Fruit fly (Drosophila melanogaster) whole organism, embryonic: ENCODE data around the gene CG32811.

Experiments used
- Atf-2 ChIP-seq: fragments of 200-800 bp; sonication (Bioruptor generic); optimal IDR thresholded peaks from 2 replicates; lab custom pipeline; 2016; ENCODE audit warnings: missing biosample characterization, missing genetic modification characterization
- B-H1 ChIP-seq: fragments of 200-800 bp; sonication (Bioruptor generic); IDR thresholded peaks from 3 replicates; pipeline ENCODE4 v1.3.6; 2022; ENCODE audit warnings: missing biosample characterization, missing genetic modification characterization
- CG13123 ChIP-seq: fragments of 200-800 bp; sonication (Bioruptor generic); optimal IDR thresholded peaks from 2 replicates; lab custom pipeline; 2016; ENCODE audit warnings: missing biosample characterization, missing genetic modification characterization
- CG13296 ChIP-seq: fragments of 200-800 bp; sonication (Bioruptor generic); optimal IDR thresholded peaks from 3 replicates; lab custom pipeline; 2018; ENCODE audit warnings: missing biosample characterization, mild to moderate bottlenecking, missing genetic modification characterization
- CG17359 ChIP-seq: fragments of 200-800 bp; sonication (Bioruptor generic); optimal IDR thresholded peaks from 3 replicates; lab custom pipeline; 2018; ENCODE audit warnings: missing biosample characterization, mild to moderate bottlenecking, missing genetic modification characterization, moderate library complexity
- CG2202 ChIP-seq: fragments of 200-800 bp; sonication (Bioruptor generic); optimal IDR thresholded peaks from 2 replicates; lab custom pipeline; 2018; ENCODE audit warnings: missing biosample characterization, mild to moderate bottlenecking, missing genetic modification characterization
- CG31224 ChIP-seq: fragments of 200-800 bp; sonication (Bioruptor generic); IDR thresholded peaks from 2 replicates; pipeline ENCODE4 v1.3.6; 2022; ENCODE audit warnings: missing biosample characterization, missing genetic modification characterization
- CG33557 ChIP-seq: fragments of 200-800 bp; sonication (Bioruptor generic); optimal IDR thresholded peaks from 2 replicates; lab custom pipeline; 2019; ENCODE audit warnings: missing biosample characterization, mild to moderate bottlenecking, missing genetic modification characterization, moderate library complexity
- CG34376 ChIP-seq: fragments of 200-800 bp; sonication (Bioruptor generic); optimal IDR thresholded peaks from 2 replicates; lab custom pipeline; 2018; ENCODE audit warnings: missing biosample characterization, mild to moderate bottlenecking, missing genetic modification characterization
- CG3847 ChIP-seq: fragments of 200-800 bp; sonication (Bioruptor generic); IDR thresholded peaks from 2 replicates; pipeline ENCODE4 v1.3.6; 2022; ENCODE audit warnings: missing biosample characterization, missing genetic modification characterization
- CG4360 ChIP-seq: fragments of 200-800 bp; sonication (Bioruptor generic); IDR thresholded peaks from 2 replicates; pipeline ENCODE4 v1.3.6; 2022; ENCODE audit warnings: missing biosample characterization, missing genetic modification characterization
- CG4424 ChIP-seq: fragments of 200-800 bp; sonication (Bioruptor generic); optimal IDR thresholded peaks from 3 replicates; lab custom pipeline; 2016; ENCODE audit warnings: missing biosample characterization, missing genetic modification characterization
- CG4707 ChIP-seq: fragments of 200-800 bp; sonication (Bioruptor generic); optimal IDR thresholded peaks from 2 replicates; lab custom pipeline; 2018; ENCODE audit warnings: missing biosample characterization, mild to moderate bottlenecking, missing genetic modification characterization, moderate library complexity
- CG6654 ChIP-seq: fragments of 200-800 bp; sonication (Bioruptor generic); optimal IDR thresholded peaks from 2 replicates; lab custom pipeline; 2017; ENCODE audit warnings: missing biosample characterization, mild to moderate bottlenecking, missing genetic modification characterization
- CG6854 ChIP-seq: fragments of 200-800 bp; sonication (Bioruptor generic); optimal IDR thresholded peaks from 3 replicates; lab custom pipeline; 2017; ENCODE audit warnings: missing biosample characterization, mild to moderate bottlenecking, missing genetic modification characterization
- CG8765 ChIP-seq: fragments of 200-800 bp; sonication (Bioruptor generic); IDR thresholded peaks from 2 replicates; pipeline ENCODE4 v1.3.6; 2022; ENCODE audit warnings: missing biosample characterization, missing genetic modification characterization
- CG9797 ChIP-seq: fragments of 200-800 bp; sonication (Bioruptor generic); optimal IDR thresholded peaks from 3 replicates; lab custom pipeline; 2018; ENCODE audit warnings: missing biosample characterization, mild to moderate bottlenecking, missing genetic modification characterization
- Camta ChIP-seq: fragments of 200-800 bp; sonication (Bioruptor generic); optimal IDR thresholded peaks from 2 replicates; lab custom pipeline; 2016; ENCODE audit warnings: missing biosample characterization, missing genetic modification characterization
- Dbx ChIP-seq: fragments of 200-800 bp; sonication (Bioruptor generic); IDR thresholded peaks from 3 replicates; pipeline ENCODE4 v1.3.6; 2022; ENCODE audit warnings: missing biosample characterization, missing genetic modification characterization
- Dip3 ChIP-seq: fragments of 200-800 bp; sonication (Bioruptor generic); optimal IDR thresholded peaks from 3 replicates; lab custom pipeline; 2016; ENCODE audit warnings: missing biosample characterization, missing genetic modification characterization
- Drgx ChIP-seq: fragments of 200-800 bp; sonication (Bioruptor generic); IDR thresholded peaks from 2 replicates; pipeline ENCODE4 v1.3.6; 2022; ENCODE audit warnings: missing biosample characterization, missing genetic modification characterization
- Ets97D ChIP-seq: fragments of 200-800 bp; sonication (Bioruptor generic); optimal IDR thresholded peaks from 3 replicates; lab custom pipeline; 2016; ENCODE audit warnings: missing biosample characterization, missing genetic modification characterization
- Fer3 ChIP-seq: fragments of 200-800 bp; sonication (Bioruptor generic); optimal IDR thresholded peaks from 2 replicates; lab custom pipeline; 2018; ENCODE audit warnings: missing biosample characterization, mild to moderate bottlenecking, missing genetic modification characterization, moderate library complexity
- H15 ChIP-seq: fragments of 200-800 bp; sonication (Bioruptor generic); IDR thresholded peaks from 3 replicates; pipeline ENCODE4 v1.3.6; 2022; ENCODE audit warnings: missing biosample characterization, missing genetic modification characterization
- Hmr ChIP-seq: fragments of 200-800 bp; sonication (Bioruptor generic); optimal IDR thresholded peaks from 3 replicates; lab custom pipeline; 2017; ENCODE audit warnings: mild to moderate bottlenecking, missing biosample characterization, missing genetic modification reagents, missing genetic modification characterization
- Nf-YA ChIP-seq: fragments of 200-800 bp; sonication (Bioruptor generic); IDR thresholded peaks from 2 replicates; pipeline ENCODE4 v1.3.6; 2022; ENCODE audit warnings: missing biosample characterization, missing genetic modification characterization
- PHDP ChIP-seq: fragments of 200-800 bp; sonication (Bioruptor generic); optimal IDR thresholded peaks from 3 replicates; lab custom pipeline; 2018; ENCODE audit warnings: missing biosample characterization, mild to moderate bottlenecking, missing genetic modification characterization, moderate library complexity
- Ravus ChIP-seq: fragments of 200-800 bp; sonication (Bioruptor generic); IDR thresholded peaks from 2 replicates; pipeline ENCODE4 v1.3.6; 2022; ENCODE audit warnings: missing biosample characterization, missing genetic modification characterization
- Rx ChIP-seq: fragments of 200-800 bp; sonication (Bioruptor generic); IDR thresholded peaks from 2 replicates; pipeline ENCODE4 v1.3.6; 2022; ENCODE audit warnings: missing biosample characterization, missing genetic modification characterization
- Six4 ChIP-seq: fragments of 200-800 bp; sonication (Bioruptor generic); optimal IDR thresholded peaks from 2 replicates; lab custom pipeline; 2016; ENCODE audit warnings: missing biosample characterization, missing genetic modification characterization
- Spps ChIP-seq: fragments of 200-800 bp; sonication (Bioruptor generic); optimal IDR thresholded peaks from 2 replicates; lab custom pipeline; 2018; ENCODE audit warnings: missing biosample characterization, mild to moderate bottlenecking, missing genetic modification characterization
- ac ChIP-seq: fragments of 200-800 bp; sonication (Bioruptor generic); optimal IDR thresholded peaks from 3 replicates; lab custom pipeline; 2017; ENCODE audit warnings: missing biosample characterization, mild to moderate bottlenecking, missing genetic modification characterization
- ara ChIP-seq: fragments of 200-800 bp; sonication (Bioruptor generic); IDR thresholded peaks from 2 replicates; pipeline ENCODE4 v1.3.6; 2022; ENCODE audit warnings: missing biosample characterization, missing genetic modification characterization
- az2 ChIP-seq: fragments of 200-800 bp; sonication (Bioruptor generic); optimal IDR thresholded peaks from 3 replicates; lab custom pipeline; 2016; ENCODE audit warnings: missing biosample characterization, missing genetic modification characterization
- crol ChIP-seq: fragments of 200-800 bp; sonication (Bioruptor generic); IDR thresholded peaks from 2 replicates; pipeline ENCODE4 v1.3.6; 2022; ENCODE audit warnings: missing biosample characterization, missing genetic modification characterization
- crp ChIP-seq, 2 experiments: fragments of 200-800 bp; sonication (Bioruptor generic); optimal IDR thresholded peaks; 2 replicates in 1 of 2; 3 replicates in 1 of 2; lab custom pipeline; 2017; ENCODE audit warnings: missing biosample characterization in 2 of 2, missing genetic modification characterization in 2 of 2, mild to moderate bottlenecking in 1 of 2, moderate library complexity in 1 of 2
- emc ChIP-seq: fragments of 200-800 bp; sonication (Bioruptor generic); optimal IDR thresholded peaks from 2 replicates; lab custom pipeline; 2016; ENCODE audit warnings: missing biosample characterization, missing genetic modification characterization
- exex ChIP-seq: fragments of 200-800 bp; sonication (Bioruptor generic); optimal IDR thresholded peaks from 4 replicates; lab custom pipeline; 2018; ENCODE audit warnings: missing biosample characterization, mild to moderate bottlenecking, missing genetic modification characterization, moderate library complexity
- fd3F ChIP-seq: fragments of 200-800 bp; sonication (Bioruptor generic); optimal IDR thresholded peaks from 2 replicates; lab custom pipeline; 2018; ENCODE audit warnings: missing biosample characterization, mild to moderate bottlenecking, missing genetic modification characterization, moderate library complexity
- grau ChIP-seq: fragments of 200-800 bp; optimal IDR thresholded peaks from 3 replicates; lab custom pipeline; 2019; ENCODE audit warnings: missing biosample characterization, mild to moderate bottlenecking, missing genetic modification characterization, moderate library complexity
- jigr1 ChIP-seq: fragments of 200-800 bp; sonication (Bioruptor generic); IDR thresholded peaks from 3 replicates; pipeline ENCODE4 v1.3.6; 2022; ENCODE audit warnings: missing biosample characterization, missing genetic modification characterization
- odd ChIP-seq: fragments of 200-800 bp; sonication (Bioruptor generic); optimal IDR thresholded peaks from 2 replicates; lab custom pipeline; 2017; ENCODE audit warnings: missing biosample characterization, mild to moderate bottlenecking, missing genetic modification characterization
- pan ChIP-seq, 4 experiments: fragments of >200 bp in 3 of 4; fragments of 200-800 bp in 1 of 4; sonication (Bioruptor generic) in 1 of 4; optimal IDR thresholded peaks in 3 of 4; IDR thresholded peaks in 1 of 4; 2 replicates each; pipeline versions ENCODE4 v1.3.6 to Lab custom; 2017 to 2022; ENCODE audit warnings: missing biosample characterization in 2 of 4, missing genetic modification characterization in 2 of 4, mixed read lengths in 1 of 4
- sc ChIP-seq, 3 experiments: fragments of >200 bp in 2 of 3; fragments of 200-800 bp in 1 of 3; sonication (Bioruptor generic) in 1 of 3; optimal IDR thresholded peaks; 2 replicates in 2 of 3; 3 replicates in 1 of 3; lab custom pipeline; 2017; ENCODE audit warnings: mild to moderate bottlenecking in 1 of 3, missing biosample characterization in 1 of 3, missing genetic modification characterization in 1 of 3, missing genetic modification reagents in 1 of 3
- sens ChIP-seq: fragments of 200-800 bp; sonication (Bioruptor generic); peaks from one replicate; lab custom pipeline; 2016; ENCODE audit warnings: missing biosample characterization, missing genetic modification characterization
- sim ChIP-seq: fragments of 200-800 bp; sonication (Bioruptor generic); IDR thresholded peaks from 2 replicates; pipeline ENCODE4 v1.3.6; 2022; ENCODE audit warnings: missing biosample characterization, missing genetic modification characterization
- so ChIP-seq: fragments of 200-800 bp; sonication (Bioruptor generic); IDR thresholded peaks from 3 replicates; pipeline ENCODE4 v1.3.6; 2022; ENCODE audit warnings: missing biosample characterization, missing genetic modification characterization
- sqz ChIP-seq: fragments of 200-800 bp; sonication (Bioruptor generic); optimal IDR thresholded peaks from 3 replicates; lab custom pipeline; 2018; ENCODE audit warnings: missing biosample characterization, mild to moderate bottlenecking, missing genetic modification characterization
- tgo ChIP-seq: fragments of 200-800 bp; sonication (Bioruptor generic); IDR thresholded peaks from 3 replicates; pipeline ENCODE4 v1.3.6; 2022; ENCODE audit warnings: missing biosample characterization, missing genetic modification characterization
- trem ChIP-seq: fragments of 200-800 bp; optimal IDR thresholded peaks from 3 replicates; lab custom pipeline; 2019; ENCODE audit warnings: missing biosample characterization, mild to moderate bottlenecking, missing genetic modification characterization, moderate library complexity
- vnd ChIP-seq: fragments of 200-800 bp; sonication (Bioruptor generic); IDR thresholded peaks from 3 replicates; pipeline ENCODE4 v1.3.6; 2022; ENCODE audit warnings: missing biosample characterization, missing genetic modification characterization; ENCODE audit not compliant: partially characterized antibody

CG32811 gene

dm6 chrX:1341944-1342392 is 43.8 kb upstream of the CG32811 start, which contains the start of gene Naa30A (continued):
- no peak for TF ChIP-seq Camta (GFP tag; lab: Kevin White, UChicago)
- no peak for TF ChIP-seq pan (optimal IDR thresholded peaks at IDR 0.05; lab: Kevin White, UChicago)
- no peak for TF ChIP-seq pan (GFP tag; optimal IDR thresholded peaks at IDR 0.05 in 1 of 2, IDR thresholded peaks at IDR 0.05 in 1 of 2)
- no peak for TF ChIP-seq ac
- no peak for TF ChIP-seq CG4360 (GFP tag; lab: Robert Waterston, UW)
- no peak for TF ChIP-seq crol (GFP tag; lab: Robert Waterston, UW)
- TF ChIP-seq Nf-YA (GFP tag; lab: Robert Waterston, UW), result no peak
- no peak for TF ChIP-seq CG4424 (GFP tag; lab: Kevin White, UChicago)
- TF ChIP-seq Rx (GFP tag; lab: Robert Waterston, UW), result no peak
- no peak for TF ChIP-seq Drgx (GFP tag; lab: Robert Waterston, UW)
- peak; percentile 51 for TF ChIP-seq trem
- TF ChIP-seq Spps (tag; lab: Kevin White, UChicago), result no peak
- no peak for TF ChIP-seq CG6854 (GFP tag; lab: Kevin White, UChicago)
- TF ChIP-seq B-H1 (GFP tag; lab: Robert Waterston, UW), result no peak
- TF ChIP-seq CG13123, result no peak
- TF ChIP-seq CG31224 (GFP tag; lab: Robert Waterston, UW), result no peak
- TF ChIP-seq H15 (GFP tag; lab: Robert Waterston, UW), result no peak
- no peak for TF ChIP-seq jigr1 (GFP tag; lab: Robert Waterston, UW)
- TF ChIP-seq PHDP (tag; lab: Kevin White, UChicago), result peak; percentile 14
- no peak for TF ChIP-seq Atf-2 (GFP tag; lab: Kevin White, UChicago)
- peak; percentile 18 for TF ChIP-seq Ets97D (GFP tag; lab: Kevin White, UChicago)
- no peak for TF ChIP-seq sc (optimal IDR thresholded peaks at IDR 0.05; lab: Kevin White, UChicago)
- TF ChIP-seq sc (GFP tag; optimal IDR thresholded peaks at IDR 0.05; lab: Kevin White, UChicago), result no peak
- no peak for TF ChIP-seq az2 (GFP tag; lab: Kevin White, UChicago)
- no peak for TF ChIP-seq Ravus (GFP tag; lab: Robert Waterston, UW)
- TF ChIP-seq CG8765 (GFP tag; lab: Robert Waterston, UW), result no peak
- TF ChIP-seq CG3847, result no peak
- TF ChIP-seq crp (GFP tag; optimal IDR thresholded peaks at IDR 0.05; lab: Kevin White, UChicago), result peak; percentile 29 to 91
- no peak for TF ChIP-seq emc (GFP tag; lab: Kevin White, UChicago)
- no peak for TF ChIP-seq Six4 (GFP tag; lab: Kevin White, UChicago)
- TF ChIP-seq CG34376 (GFP tag; lab: Kevin White, UChicago), result no peak
- TF ChIP-seq CG33557 (GFP tag; lab: Kevin White, UChicago), result no peak
- no peak for TF ChIP-seq Dip3
- TF ChIP-seq grau (tag; lab: Kevin White, UChicago), result peak; percentile 47
- TF ChIP-seq fd3F (GFP tag; lab: Kevin White, UChicago), result no peak
- no peak for TF ChIP-seq CG17359 (tag; lab: Kevin White, UChicago)
- TF ChIP-seq Hmr, result peak; percentile 24
- TF ChIP-seq Fer3 (tag; lab: Kevin White, UChicago), result no peak
- no peak for TF ChIP-seq exex (tag; lab: Kevin White, UChicago)
- peak; percentile 96 for TF ChIP-seq vnd (GFP tag; lab: Robert Waterston, UW)
- TF ChIP-seq CG9797 (GFP tag; lab: Kevin White, UChicago), result peak; percentile 8
- no peak for TF ChIP-seq so
- peak; percentile 27 for TF ChIP-seq CG13296 (GFP tag; lab: Kevin White, UChicago)
- TF ChIP-seq Dbx (GFP tag; lab: Robert Waterston, UW), result no peak
- no peak for TF ChIP-seq sqz (GFP tag; lab: Kevin White, UChicago)
- no peak for TF ChIP-seq ara
- TF ChIP-seq tgo (GFP tag; lab: Robert Waterston, UW), result no peak
- no peak for TF ChIP-seq odd (GFP tag; lab: Kevin White, UChicago)
- no peak for TF ChIP-seq sens (GFP tag; lab: Kevin White, UChicago)
- TF ChIP-seq CG6654 (GFP tag; lab: Kevin White, UChicago), result no peak
- no peak for TF ChIP-seq sim (GFP tag; lab: Robert Waterston, UW)
- TF ChIP-seq CG2202 (tag; lab: Kevin White, UChicago), result no peak
- TF ChIP-seq CG4707 (GFP tag; lab: Kevin White, UChicago), result no peak
